Worm (Caenorhabditis elegans) whole organism, L2 larva: ENCODE measurements around the gene aqp-2.

ENCODE experiments used
- ceh-16 ChIP-seq: fragments of 150-350 bp; optimal IDR thresholded peaks from 2 replicates; lab custom pipeline; 2014; ENCODE audit warnings: missing biosample characterization, missing genetic modification characterization
- sem-4 ChIP-seq: fragments of 150-350 bp; optimal IDR thresholded peaks from 2 replicates; lab custom pipeline; 2014; ENCODE audit warnings: missing biosample characterization, missing genetic modification reagents, missing genetic modification characterization
- skn-1 ChIP-seq: sonication (generic microtip); optimal IDR thresholded peaks from 2 replicates; lab custom pipeline; 2017; ENCODE audit warnings: missing biosample characterization, missing genetic modification characterization
- unc-39 ChIP-seq: fragments of 150-350 bp; optimal IDR thresholded peaks from 2 replicates; lab custom pipeline; 2014; ENCODE audit warnings: missing biosample characterization, missing genetic modification characterization

- TF ChIP-seq skn-1 (tag; lab: Kevin White, UChicago) (no peak), unc-39 (tag; lab: Kevin White, UChicago) (no peak), sem-4 (tag; lab: Kevin White, UChicago) (no peak), ceh-16 (no peak)
These were observed 3.2 kb downstream of the aqp-2 start for ce11 chrII:9258566-9258965.
